Worm (Caenorhabditis elegans) whole organism, young adult: ENCODE data around the gene ZC239.4.

Source experiments
- C06A6.2 ChIP-seq: fragments of 200-800 bp; sonication (Bioruptor generic); conservative IDR thresholded peaks from 2 replicates; pipeline ENCODE4 v1.3.6; 2022; ENCODE audit warnings: missing genetic modification characterization, missing compliant biosample characterization
- F57C9.4 ChIP-seq: sonication (generic microtip); optimal IDR thresholded peaks from 2 replicates; lab custom pipeline; 2017; ENCODE audit warnings: mild to moderate bottlenecking, missing genetic modification characterization, missing compliant biosample characterization
- attf-6 ChIP-seq: fragments of 200-800 bp; sonication (Bioruptor generic); IDR thresholded peaks from 2 replicates; pipeline ENCODE4 v1.3.6; 2022; ENCODE audit warnings: missing genetic modification reagents, missing genetic modification characterization, missing compliant biosample characterization
- cebp-1 ChIP-seq, 2 experiments: fragments of 200-800 bp in 1 of 2; sonication (Bioruptor generic) in 1 of 2; sonication (generic microtip) in 1 of 2; IDR thresholded peaks in 1 of 2; optimal IDR thresholded peaks in 1 of 2; 2 replicates each; pipeline versions ENCODE4 v1.3.6 to Lab custom; 2017 to 2022; ENCODE audit warnings: missing compliant biosample characterization in 2 of 2, missing genetic modification characterization in 2 of 2, mild to moderate bottlenecking in 1 of 2, missing genetic modification reagents in 1 of 2, moderate library complexity in 1 of 2
- him-1 ChIP-seq: sonication (generic microtip); optimal IDR thresholded peaks from 2 replicates; lab custom pipeline; 2016; ENCODE audit warnings: missing genotype, missing genetic modification reagents, missing genetic modification characterization, missing compliant biosample characterization
- nhr-90 ChIP-seq: sonication (generic microtip); optimal IDR thresholded peaks from 2 replicates; lab custom pipeline; 2016; ENCODE audit warnings: missing genotype, mild to moderate bottlenecking, missing genetic modification characterization, missing compliant biosample characterization

DNA sequence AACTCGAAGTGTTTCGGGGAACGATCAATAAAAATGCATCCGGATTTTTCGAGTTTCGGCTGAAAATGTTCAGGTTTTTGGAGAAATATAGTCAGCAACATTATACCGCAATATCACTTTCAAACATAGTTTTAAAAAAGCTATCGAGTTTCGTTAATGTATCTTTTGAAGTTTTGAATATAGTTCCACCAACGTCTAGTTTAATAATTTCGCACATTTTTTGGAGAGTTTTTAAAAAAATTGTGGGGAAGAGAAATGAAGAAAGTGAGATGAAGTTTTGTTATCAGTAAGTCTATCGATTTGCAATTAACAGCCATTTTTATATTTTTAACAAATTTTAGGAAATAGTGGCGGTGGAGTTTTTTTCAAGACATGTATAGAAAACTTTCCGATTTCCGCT is 11.8 kb downstream of the ZC239.4 start, which contains the start of gene ZC239.17:
- TF ChIP-seq F57C9.4 (tag; lab: Kevin White, UChicago) (no peak), attf-6 (no peak), cebp-1 (GFP tag; IDR thresholded peaks at IDR 0.05; lab: Robert Waterston, UW) (no peak), cebp-1 (tag; optimal IDR thresholded peaks at IDR 0.05; lab: Kevin White, UChicago) (no peak), nhr-90 (tag; lab: Kevin White, UChicago) (no peak), C06A6.2 (GFP tag; lab: Robert Waterston, UW) (no peak), him-1 (tag; lab: Kevin White, UChicago) (no peak)
